Worm (Caenorhabditis elegans) whole organism, late embryonic: ENCODE results near the gene C01G10.5.

Experiments used
- C38D4.7 ChIP-seq: fragments of 200-800 bp; sonication (Bioruptor generic); optimal IDR thresholded peaks from 2 replicates; lab custom pipeline; 2018; ENCODE audit warnings: mild to moderate bottlenecking, missing genetic modification characterization, moderate library complexity, missing compliant biosample characterization
- ahr-1 ChIP-seq: sonication (generic microtip); optimal IDR thresholded peaks from 2 replicates; lab custom pipeline; 2016; ENCODE audit warnings: missing genetic modification characterization, missing compliant biosample characterization
- ceh-14 ChIP-seq: sonication (generic microtip); optimal IDR thresholded peaks from 2 replicates; lab custom pipeline; 2016; ENCODE audit warnings: missing genotype, missing genetic modification characterization, missing compliant biosample characterization
- ceh-19 ChIP-seq: fragments of 200-800 bp; sonication (Bioruptor generic); optimal IDR thresholded peaks from 2 replicates; lab custom pipeline; 2018; ENCODE audit warnings: mild to moderate bottlenecking, missing genetic modification characterization, missing compliant biosample characterization
- ceh-24 ChIP-seq: sonication (generic microtip); optimal IDR thresholded peaks from 2 replicates; lab custom pipeline; 2016; ENCODE audit warnings: mild to moderate bottlenecking, missing genetic modification characterization, missing compliant biosample characterization
- ceh-31 ChIP-seq: sonication (generic microtip); optimal IDR thresholded peaks from 2 replicates; lab custom pipeline; 2016; ENCODE audit warnings: missing genetic modification characterization, missing compliant biosample characterization
- ceh-34 ChIP-seq: sonication (generic microtip); optimal IDR thresholded peaks from 2 replicates; lab custom pipeline; 2016; ENCODE audit warnings: mild to moderate bottlenecking, missing genetic modification characterization, missing compliant biosample characterization
- ceh-45 ChIP-seq: fragments of 200-800 bp; sonication (Bioruptor generic); IDR thresholded peaks from 2 replicates; pipeline ENCODE4 v1.3.6; 2022; ENCODE audit warnings: missing genetic modification reagents, missing genetic modification characterization, missing compliant biosample characterization
- ceh-48 ChIP-seq: sonication (generic microtip); optimal IDR thresholded peaks from 2 replicates; lab custom pipeline; 2016; ENCODE audit warnings: missing genetic modification characterization, inconsistent platforms, missing compliant biosample characterization
- ceh-9 ChIP-seq: sonication (generic microtip); optimal IDR thresholded peaks from 2 replicates; lab custom pipeline; 2016; ENCODE audit warnings: mild to moderate bottlenecking, missing genetic modification characterization, inconsistent platforms, missing compliant biosample characterization
- dve-1 ChIP-seq: sonication (generic microtip); optimal IDR thresholded peaks from 2 replicates; lab custom pipeline; 2017; ENCODE audit warnings: antibody characterized with exemption, mild to moderate bottlenecking, missing genetic modification characterization, missing compliant biosample characterization
- elt-2 ChIP-seq: sonication (generic microtip); optimal IDR thresholded peaks from 2 replicates; lab custom pipeline; 2016; ENCODE audit warnings: missing genetic modification reagents, missing genetic modification characterization, missing compliant biosample characterization
- elt-4 ChIP-seq: sonication (generic microtip); optimal IDR thresholded peaks from 2 replicates; lab custom pipeline; 2016; ENCODE audit warnings: missing genetic modification characterization, missing compliant biosample characterization
- ets-4 ChIP-seq: sonication (generic microtip); optimal IDR thresholded peaks from 2 replicates; lab custom pipeline; 2016; ENCODE audit warnings: missing genetic modification characterization, missing compliant biosample characterization
- gmeb-2 ChIP-seq: sonication (generic microtip); optimal IDR thresholded peaks from 2 replicates; lab custom pipeline; 2016; ENCODE audit warnings: missing genetic modification characterization, inconsistent platforms, missing compliant biosample characterization
- hlh-13 ChIP-seq: fragments of 200-800 bp; sonication (Bioruptor generic); optimal IDR thresholded peaks from 2 replicates; lab custom pipeline; 2018; ENCODE audit warnings: mild to moderate bottlenecking, missing genetic modification characterization, missing compliant biosample characterization
- hlh-15 ChIP-seq: sonication (generic microtip); optimal IDR thresholded peaks from 2 replicates; lab custom pipeline; 2016; ENCODE audit warnings: missing genetic modification characterization, missing compliant biosample characterization
- hlh-30 ChIP-seq: sonication (generic microtip); optimal IDR thresholded peaks from 2 replicates; lab custom pipeline; 2017; ENCODE audit warnings: antibody characterized with exemption, missing genetic modification characterization, missing compliant biosample characterization; ENCODE audit not compliant: insufficient read depth
- hlh-6 ChIP-seq: sonication (generic microtip); optimal IDR thresholded peaks from 2 replicates; lab custom pipeline; 2016; ENCODE audit warnings: missing genotype, missing genetic modification characterization, missing compliant biosample characterization
- lin-11 ChIP-seq: fragments of 200-800 bp; sonication (Bioruptor generic); optimal IDR thresholded peaks from 2 replicates; lab custom pipeline; 2018; ENCODE audit warnings: mild to moderate bottlenecking, missing genetic modification characterization, missing compliant biosample characterization
- madf-2 ChIP-seq: sonication (generic microtip); optimal IDR thresholded peaks from 2 replicates; lab custom pipeline; 2017; ENCODE audit warnings: missing genetic modification characterization, missing compliant biosample characterization
- mec-3 ChIP-seq: sonication (generic microtip); optimal IDR thresholded peaks from 2 replicates; lab custom pipeline; 2016; ENCODE audit warnings: borderline replicate concordance, missing genetic modification characterization, missing compliant biosample characterization
- nhr-11 ChIP-seq: fragments of 150-350 bp; optimal IDR thresholded peaks from 2 replicates; lab custom pipeline; 2014; ENCODE audit warnings: missing biosample characterization, missing genetic modification characterization
- npax-4 ChIP-seq: sonication (generic microtip); optimal IDR thresholded peaks from 2 replicates; lab custom pipeline; 2016; ENCODE audit warnings: missing genetic modification characterization, missing compliant biosample characterization
- pat-9 ChIP-seq: fragments of 200-800 bp; sonication (Bioruptor generic); optimal IDR thresholded peaks from 2 replicates; lab custom pipeline; 2018; ENCODE audit warnings: mild to moderate bottlenecking, missing genetic modification characterization, moderate library complexity, missing compliant biosample characterization
- pax-1 ChIP-seq: fragments of 150-350 bp; optimal IDR thresholded peaks from 2 replicates; lab custom pipeline; 2014; ENCODE audit warnings: missing biosample characterization, missing genetic modification characterization
- pros-1 ChIP-seq: fragments of 150-350 bp; optimal IDR thresholded peaks from 2 replicates; lab custom pipeline; 2014; ENCODE audit warnings: missing biosample characterization, missing genetic modification reagents, missing genetic modification characterization
- ref-2 ChIP-seq: sonication (generic microtip); optimal IDR thresholded peaks from 2 replicates; lab custom pipeline; 2016; ENCODE audit warnings: missing genetic modification characterization, missing compliant biosample characterization
- rnt-1 ChIP-seq: sonication (generic microtip); optimal IDR thresholded peaks from 2 replicates; lab custom pipeline; 2016; ENCODE audit warnings: missing genetic modification characterization, missing compliant biosample characterization
- sdc-2 ChIP-seq: sonication (generic microtip); optimal IDR thresholded peaks from 2 replicates; lab custom pipeline; 2016; ENCODE audit warnings: missing genotype, missing genetic modification characterization, missing compliant biosample characterization
- tbx-2 ChIP-seq: sonication (generic microtip); optimal IDR thresholded peaks from 2 replicates; lab custom pipeline; 2016; ENCODE audit warnings: missing genetic modification characterization, missing compliant biosample characterization
- ttx-3 ChIP-seq: sonication (generic microtip); optimal IDR thresholded peaks from 2 replicates; lab custom pipeline; 2016; ENCODE audit warnings: missing genetic modification reagents, missing genetic modification characterization, missing compliant biosample characterization
- unc-3 ChIP-seq, 2 experiments: fragments of 200-800 bp in 1 of 2; sonication (Bioruptor generic) in 1 of 2; sonication (generic microtip) in 1 of 2; conservative IDR thresholded peaks in 1 of 2; optimal IDR thresholded peaks in 1 of 2; 2 replicates each; pipeline versions ENCODE4 v1.3.6 to Lab custom; 2016 to 2022; ENCODE audit warnings: missing compliant biosample characterization in 2 of 2, missing genetic modification characterization in 2 of 2, missing genetic modification reagents in 1 of 2
- unc-42 ChIP-seq: sonication (generic microtip); optimal IDR thresholded peaks from 2 replicates; lab custom pipeline; 2016; ENCODE audit warnings: missing genotype, missing genetic modification characterization, missing compliant biosample characterization
- unc-55 ChIP-seq: sonication (generic microtip); optimal IDR thresholded peaks from 2 replicates; lab custom pipeline; 2017; ENCODE audit warnings: missing biosample characterization, missing genetic modification reagents, missing genetic modification characterization
- unc-86 ChIP-seq: sonication (generic microtip); optimal IDR thresholded peaks from 2 replicates; lab custom pipeline; 2016; ENCODE audit warnings: missing genetic modification characterization, missing compliant biosample characterization

C01G10.5 gene

DNA sequence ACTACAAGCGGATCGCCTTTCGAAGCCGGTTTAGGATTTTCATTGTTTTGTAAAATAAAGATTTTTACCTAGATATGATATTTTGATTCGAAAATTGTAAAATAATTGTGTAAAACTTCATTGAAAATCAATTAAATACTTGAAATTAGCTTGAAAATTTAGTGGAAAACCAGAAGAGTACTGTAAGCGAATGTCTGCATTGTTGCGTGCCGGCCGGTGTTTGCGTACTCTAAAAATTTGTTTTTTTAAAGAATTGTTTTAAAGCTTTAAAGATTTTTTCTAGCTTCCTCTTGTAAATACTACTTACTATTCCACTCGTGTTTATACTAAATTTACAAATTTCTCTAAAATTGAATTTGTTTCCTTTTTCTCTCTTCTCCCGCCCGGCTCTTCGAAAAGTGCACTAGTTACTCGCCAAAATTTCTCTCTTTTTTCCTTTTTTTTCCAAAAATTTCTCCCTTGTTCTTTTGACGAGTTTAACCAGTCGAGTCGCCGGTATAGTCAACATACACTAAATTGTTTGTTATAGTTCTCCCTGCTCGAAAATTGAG is 19.8 kb downstream of the C01G10.5 start:
- TF ChIP-seq unc-42 (tag; lab: Kevin White, UChicago) (peak; percentile 73), ceh-19 (GFP tag; lab: Kevin White, UChicago) (no peak)
- TF ChIP-seq, all 69 proteins: peak for 1

DNA sequence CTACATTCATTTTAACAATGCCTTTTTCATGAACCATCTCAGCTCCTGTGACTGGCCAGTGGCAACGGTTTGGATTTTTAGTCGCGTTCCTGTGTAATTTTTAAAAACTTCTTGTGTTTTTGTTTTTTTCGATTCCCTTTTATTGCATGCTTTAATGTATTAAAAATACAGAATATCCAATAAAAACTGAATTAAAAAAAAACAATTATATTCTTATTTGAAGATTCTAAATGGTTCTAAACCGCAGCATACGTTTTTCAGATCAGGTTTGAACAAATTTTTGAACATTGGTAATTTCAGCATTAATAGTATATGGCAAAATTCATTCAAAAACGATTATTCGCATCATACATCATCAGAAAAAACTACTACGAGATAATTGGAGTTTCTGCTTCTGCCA is 21.0 kb downstream of the C01G10.5 start, which contains the start of gene dnj-3:
TSS of gene dnj-3 (plus strand) at position 301 of the 400 bp plus-strand sequence.
- TF ChIP-seq unc-3 (GFP tag; conservative IDR thresholded peaks at IDR 0.05; lab: Robert Waterston, UW) (no peak), unc-3 (tag; optimal IDR thresholded peaks at IDR 0.05; lab: Kevin White, UChicago) (no peak), ceh-9 (no peak), ahr-1 (tag; lab: Kevin White, UChicago) (no peak)

DNA sequence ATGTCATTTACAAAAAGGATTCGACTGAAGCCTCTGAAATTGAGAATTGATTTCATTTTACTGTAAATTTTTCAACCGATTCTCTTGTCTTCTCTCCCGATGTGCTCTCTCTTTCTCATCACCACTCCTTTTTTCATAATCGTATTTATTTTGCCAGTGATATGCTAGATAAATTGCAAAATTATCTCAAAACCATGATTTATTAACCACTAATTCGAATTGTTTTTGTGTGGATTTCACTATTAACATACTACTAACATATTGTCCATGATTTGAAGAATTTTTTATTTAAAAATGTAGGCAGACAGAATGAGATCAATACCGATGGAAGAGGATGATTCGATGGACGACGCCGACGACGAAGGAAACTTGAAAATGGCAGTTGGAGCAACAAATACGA is 22.2 kb downstream of the C01G10.5 start, which contains the start of gene C25D7.10:
TSS of gene C25D7.10 (plus strand) at position 301 of the 400 bp plus-strand sequence.
- TF ChIP-seq npax-4 (tag; lab: Kevin White, UChicago) (no peak), mec-3 (tag; lab: Kevin White, UChicago) (no peak), hlh-13 (GFP tag; lab: Kevin White, UChicago) (no peak), nhr-11 (no peak), lin-11 (tag; lab: Kevin White, UChicago) (no peak), madf-2 (tag; lab: Kevin White, UChicago) (no peak), ets-4 (tag; lab: Kevin White, UChicago) (no peak), elt-2 (tag; lab: Kevin White, UChicago) (no peak), elt-4 (tag; lab: Kevin White, UChicago) (no peak), unc-55 (GFP tag; lab: Kevin White, UChicago) (no peak), unc-86 (tag; lab: Kevin White, UChicago) (no peak), pat-9 (no peak), ceh-34 (tag; lab: Kevin White, UChicago) (no peak), hlh-30 (tag; lab: Kevin White, UChicago) (no peak), ttx-3 (tag; lab: Kevin White, UChicago) (no peak)

DNA sequence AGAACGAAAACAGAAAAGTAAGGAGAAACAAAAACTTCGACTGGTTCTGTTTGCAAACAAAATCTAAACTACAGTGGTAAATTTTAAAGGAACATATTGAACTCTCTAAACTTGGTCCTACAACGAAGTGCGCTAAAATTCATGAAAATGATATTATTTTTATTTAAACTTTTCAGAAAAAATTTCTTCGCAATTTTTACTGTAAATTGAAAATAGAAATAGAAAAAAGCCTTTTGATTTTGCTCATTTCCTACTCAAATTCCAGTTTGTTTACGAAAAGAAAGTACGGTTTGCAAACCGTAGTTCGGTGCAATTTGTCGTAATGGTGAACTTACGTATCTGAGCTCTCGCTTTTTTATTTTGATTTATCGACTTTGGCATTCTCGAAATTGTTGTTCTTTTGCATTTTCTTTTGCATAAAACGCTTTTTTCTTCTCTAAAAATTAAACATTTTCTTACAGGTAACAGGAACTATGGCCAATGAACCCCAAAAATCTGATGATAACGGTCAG is 23.4 kb downstream of the C01G10.5 start, which contains the start of gene otub-1:
TSS of gene otub-1 (plus strand) at position 462 of the 512 bp plus-strand sequence.
- TF ChIP-seq unc-42 (tag; lab: Kevin White, UChicago) (no peak), hlh-6 (no peak), pax-1 (tag; lab: Kevin White, UChicago) (no peak), C38D4.7 (no peak), ceh-24 (tag; lab: Kevin White, UChicago) (no peak), ahr-1 (tag; lab: Kevin White, UChicago) (no peak), nhr-11 (no peak), pros-1 (tag; lab: Kevin White, UChicago) (no peak), ceh-14 (tag; lab: Kevin White, UChicago) (no peak), dve-1 (tag; lab: Kevin White, UChicago) (no peak), elt-2 (tag; lab: Kevin White, UChicago) (no peak), hlh-15 (tag; lab: Kevin White, UChicago) (no peak), rnt-1 (tag; lab: Kevin White, UChicago) (no peak), ceh-9 (no peak), lin-11 (tag; lab: Kevin White, UChicago) (no peak), hlh-13 (GFP tag; lab: Kevin White, UChicago) (no peak), ceh-34 (tag; lab: Kevin White, UChicago) (no peak)

DNA sequence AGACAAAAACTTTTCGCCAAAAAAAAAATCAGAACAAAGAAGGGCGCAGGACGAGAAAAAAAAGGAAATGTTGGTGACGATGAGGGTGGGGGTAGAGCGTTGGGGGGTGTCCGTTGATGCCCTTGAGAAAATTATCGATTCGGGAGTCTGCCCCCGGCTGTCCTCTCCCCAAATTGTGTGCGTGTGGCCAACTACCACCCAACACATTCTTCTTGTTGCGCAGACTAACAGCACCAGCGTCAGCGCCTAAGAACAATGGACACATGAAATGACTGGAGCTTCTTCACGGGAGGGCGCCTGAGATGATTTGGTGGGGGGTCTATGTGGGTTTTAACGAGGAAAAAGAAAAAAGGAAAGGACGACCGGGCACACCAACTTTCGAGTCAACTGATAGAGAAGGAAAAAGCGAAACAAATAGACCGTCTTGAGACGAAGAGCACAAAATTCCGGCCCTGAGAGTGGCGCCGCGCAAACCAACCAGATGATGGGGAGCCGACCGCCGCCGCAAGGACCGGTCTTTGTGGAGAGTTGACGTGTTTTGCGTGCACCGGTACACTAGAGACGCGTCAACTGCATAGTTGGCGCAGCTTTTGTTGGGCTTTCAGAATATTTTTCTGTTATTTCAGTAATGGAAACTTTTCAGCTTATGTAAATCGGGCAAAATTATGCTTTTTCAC is 24.1 kb downstream of the C01G10.5 start, which contains the start of gene C25D7.9:
TSS of gene C25D7.9 (plus strand) at position 68 of the 677 bp plus-strand sequence.
- TF ChIP-seq pat-9, result no peak
- TF ChIP-seq ceh-34 (tag; lab: Kevin White, UChicago), result peak; percentile 32
- TF ChIP-seq ceh-45 (GFP tag; lab: Robert Waterston, UW), result no peak
- TF ChIP-seq gmeb-2 (tag; lab: Kevin White, UChicago), result no peak
- peak; percentile 22 for TF ChIP-seq ref-2 (tag; lab: Kevin White, UChicago)
- peak; percentile 20 for TF ChIP-seq sdc-2 (tag; lab: Kevin White, UChicago)
- peak; percentile 65 for TF ChIP-seq ceh-31
- peak; percentile 90 for TF ChIP-seq ceh-48 (tag; lab: Kevin White, UChicago)
- peak; percentile 47 for TF ChIP-seq unc-42 (tag; lab: Kevin White, UChicago)
- TF ChIP-seq tbx-2 (tag; lab: Kevin White, UChicago), result peak; percentile 40
- TF ChIP-seq hlh-6, result peak; percentile 16
- peak; percentile 61 for TF ChIP-seq ets-4 (tag; lab: Kevin White, UChicago)
- peak; percentile 46 for TF ChIP-seq ceh-19 (GFP tag; lab: Kevin White, UChicago)
- TF ChIP-seq, all 69 proteins: peak for 10
